Worm (Caenorhabditis elegans): ENCODE data around the gene col-9.

- TF ChIP-seq hmg-4 (GFP tag; optimal IDR thresholded peaks at IDR 0.05), result no peak
- no peak for TF ChIP-seq ama-1 (optimal IDR thresholded peaks at IDR 0.05)
- no peak for TF ChIP-seq pes-1 (GFP tag; IDR thresholded peaks at IDR 0.05)
These were observed 15.8 kb upstream of the col-9 start for ce11 chrX:13574029-13574428.
